Fruit fly (Drosophila melanogaster) whole organism, pupa: Measurements from ENCODE around the gene mbm.

Source experiments
- CG14655 ChIP-seq: fragments of 200-800 bp; sonication (Bioruptor generic); optimal IDR thresholded peaks from 3 replicates; lab custom pipeline; 2017; ENCODE audit warnings: mild to moderate bottlenecking, missing biosample characterization, missing genetic modification reagents, missing genetic modification characterization
- CG15710 ChIP-seq: fragments of 200-800 bp; sonication (Bioruptor generic); optimal IDR thresholded peaks from 2 replicates; lab custom pipeline; 2018; ENCODE audit warnings: missing biosample characterization, mild to moderate bottlenecking, missing genetic modification characterization, moderate library complexity
- CG8159 ChIP-seq: fragments of 200-800 bp; sonication (Bioruptor generic); optimal IDR thresholded peaks from 3 replicates; lab custom pipeline; 2018; ENCODE audit warnings: missing biosample characterization, mild to moderate bottlenecking, missing genetic modification characterization, moderate library complexity
- Pif1B ChIP-seq: fragments of 200-800 bp; sonication (Bioruptor generic); optimal IDR thresholded peaks from 3 replicates; lab custom pipeline; 2016; ENCODE audit warnings: missing biosample characterization, missing genetic modification characterization
- Snoo ChIP-seq: fragments of 200-800 bp; sonication (Bioruptor generic); optimal IDR thresholded peaks from 3 replicates; lab custom pipeline; 2017; ENCODE audit warnings: missing biosample characterization, mild to moderate bottlenecking, missing genetic modification characterization, inconsistent platforms

DNA sequence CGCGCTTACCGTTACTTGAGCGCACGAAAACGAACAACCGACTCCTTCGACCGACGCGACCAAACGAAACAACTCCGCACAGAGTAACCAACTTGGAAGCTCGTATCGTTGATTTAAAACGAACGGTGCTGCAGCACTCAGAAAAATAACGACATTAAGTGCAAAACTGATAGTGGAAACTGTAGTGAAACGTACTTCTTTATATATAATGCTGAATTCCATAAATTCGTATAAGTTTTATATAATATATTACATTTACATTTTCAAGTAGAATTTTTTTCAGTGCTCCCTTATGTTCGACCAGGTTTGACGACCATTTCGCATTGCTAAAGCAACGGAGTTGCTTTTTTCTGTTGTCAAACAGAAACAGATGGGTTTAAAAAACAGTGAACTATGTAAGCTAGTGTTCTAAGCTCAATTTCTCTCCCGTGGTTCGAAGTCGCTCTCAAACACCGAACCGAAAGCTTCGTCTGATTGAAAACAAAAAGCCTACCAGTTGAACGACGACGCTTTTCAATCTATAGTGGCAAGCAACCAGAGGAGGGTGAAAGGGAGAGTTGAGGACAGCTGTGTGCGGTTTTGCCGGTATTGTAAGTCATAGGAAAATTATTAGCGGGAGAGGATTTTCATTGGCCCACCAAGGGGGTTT, 6.0 kb downstream of the mbm start, which contains the start of gene CG17075:
- TF ChIP-seq CG8159 (tag; lab: Kevin White, UChicago) (peak; percentile 85), CG14655 (GFP tag; lab: Kevin White, UChicago) (no peak), Pif1B (GFP tag; lab: Kevin White, UChicago) (no peak), Snoo (peak; percentile 73), CG15710 (tag; lab: Kevin White, UChicago) (peak; percentile 87)
